Fruit fly (Drosophila melanogaster) whole organism, prepupa: ENCODE results near the gene Bacc.

ENCODE experiments used
- Blimp-1 ChIP-seq: fragments of 200-800 bp; sonication (Bioruptor generic); optimal IDR thresholded peaks from 3 replicates; lab custom pipeline; 2017; ENCODE audit warnings: missing biosample characterization, missing genetic modification characterization, mild to moderate bottlenecking, moderate library complexity, missing genetic modification reagents
- CG10631 ChIP-seq: fragments of 200-800 bp; sonication (Bioruptor generic); optimal IDR thresholded peaks from 2 replicates; lab custom pipeline; 2016; ENCODE audit warnings: missing biosample characterization, missing genetic modification characterization
- CG10669 ChIP-seq: fragments of 200-800 bp; sonication (Bioruptor generic); optimal IDR thresholded peaks from 3 replicates; lab custom pipeline; 2018; ENCODE audit warnings: missing biosample characterization, mild to moderate bottlenecking, missing genetic modification characterization, moderate library complexity
- CG11294 ChIP-seq: fragments of 200-800 bp; sonication (Bioruptor generic); IDR thresholded peaks from 2 replicates; pipeline ENCODE4 v1.3.6; 2022; ENCODE audit warnings: missing biosample characterization, missing genetic modification characterization
- CG11762 ChIP-seq: fragments of 200-800 bp; sonication (Bioruptor generic); optimal IDR thresholded peaks from 3 replicates; lab custom pipeline; 2016; ENCODE audit warnings: missing biosample characterization, missing genetic modification characterization; ENCODE audit not compliant: insufficient read depth
- CG11902 ChIP-seq: fragments of 200-800 bp; sonication (Bioruptor generic); optimal IDR thresholded peaks from 3 replicates; lab custom pipeline; 2016; ENCODE audit warnings: missing biosample characterization, missing genetic modification characterization
- CG15336 ChIP-seq: fragments of 200-800 bp; sonication (Bioruptor generic); IDR thresholded peaks from 2 replicates; pipeline ENCODE4 v1.3.6; 2022; ENCODE audit warnings: missing biosample characterization, missing genetic modification characterization
- CG1621 ChIP-seq: fragments of 200-800 bp; sonication (Bioruptor generic); optimal IDR thresholded peaks from 3 replicates; lab custom pipeline; 2018; ENCODE audit warnings: missing biosample characterization, mild to moderate bottlenecking, missing genetic modification characterization
- CG16779 ChIP-seq: fragments of 200-800 bp; sonication (Bioruptor generic); optimal IDR thresholded peaks from 3 replicates; lab custom pipeline; 2017; ENCODE audit warnings: missing biosample characterization, mild to moderate bottlenecking, missing genetic modification characterization
- CG3032 ChIP-seq: fragments of 200-800 bp; optimal IDR thresholded peaks from 2 replicates; lab custom pipeline; 2019; ENCODE audit warnings: missing biosample characterization, mild to moderate bottlenecking, missing genetic modification characterization, moderate library complexity
- CG34406 ChIP-seq: fragments of 200-800 bp; sonication (Bioruptor generic); optimal IDR thresholded peaks from 3 replicates; lab custom pipeline; 2016; ENCODE audit warnings: missing biosample characterization, missing genetic modification characterization
- CG3919 ChIP-seq: fragments of 200-800 bp; sonication (Bioruptor generic); optimal IDR thresholded peaks from 3 replicates; lab custom pipeline; 2016; ENCODE audit warnings: missing biosample characterization, missing genetic modification characterization
- CG4318 ChIP-seq: fragments of 200-800 bp; sonication (Bioruptor generic); optimal IDR thresholded peaks from 3 replicates; lab custom pipeline; 2017; ENCODE audit warnings: missing biosample characterization, mild to moderate bottlenecking, missing genetic modification characterization
- CG6163 ChIP-seq: fragments of 200-800 bp; sonication (Bioruptor generic); IDR thresholded peaks from 3 replicates; pipeline ENCODE4 v1.3.6; 2022; ENCODE audit warnings: missing biosample characterization, missing genetic modification characterization
- CG6276 ChIP-seq: fragments of 200-800 bp; sonication (Bioruptor generic); optimal IDR thresholded peaks from 2 replicates; lab custom pipeline; 2017; ENCODE audit warnings: missing biosample characterization, mild to moderate bottlenecking, missing genetic modification characterization
- CG6792 ChIP-seq: fragments of 200-800 bp; sonication (Bioruptor generic); optimal IDR thresholded peaks from 3 replicates; lab custom pipeline; 2016; ENCODE audit warnings: missing biosample characterization, missing genetic modification characterization
- CG6854 ChIP-seq: fragments of 200-800 bp; sonication (Bioruptor generic); optimal IDR thresholded peaks from 2 replicates; lab custom pipeline; 2017; ENCODE audit warnings: missing biosample characterization, mild to moderate bottlenecking, missing genetic modification characterization
- CG7368 ChIP-seq: fragments of 200-800 bp; sonication (Bioruptor generic); optimal IDR thresholded peaks from 3 replicates; lab custom pipeline; 2016; ENCODE audit warnings: missing biosample characterization, missing genetic modification characterization
- CG8119 ChIP-seq: fragments of 200-800 bp; sonication (Bioruptor generic); IDR thresholded peaks from 3 replicates; pipeline ENCODE4 v1.3.6; 2022; ENCODE audit warnings: missing biosample characterization, missing genetic modification characterization
- CG8319 ChIP-seq: fragments of 200-800 bp; sonication (Bioruptor generic); optimal IDR thresholded peaks from 3 replicates; lab custom pipeline; 2016; ENCODE audit warnings: missing biosample characterization, missing genetic modification characterization
- CG8632 ChIP-seq: fragments of 200-800 bp; sonication (Bioruptor generic); optimal IDR thresholded peaks from 3 replicates; lab custom pipeline; 2016; ENCODE audit warnings: missing biosample characterization, missing genetic modification characterization
- CG9139 ChIP-seq: fragments of 200-800 bp; sonication (Bioruptor generic); optimal IDR thresholded peaks from 3 replicates; lab custom pipeline; 2017; ENCODE audit warnings: missing biosample characterization, mild to moderate bottlenecking, missing genetic modification characterization
- Eip75B ChIP-seq: fragments of 200-800 bp; sonication (Bioruptor generic); optimal IDR thresholded peaks from 3 replicates; lab custom pipeline; 2016; ENCODE audit warnings: missing biosample characterization, missing genetic modification characterization
- Ets21C ChIP-seq: fragments of 200-800 bp; sonication (Bioruptor generic); optimal IDR thresholded peaks from 3 replicates; lab custom pipeline; 2016; ENCODE audit warnings: missing biosample characterization, missing genetic modification characterization
- Gug ChIP-seq: fragments of 200-800 bp; sonication (Bioruptor generic); IDR thresholded peaks from 2 replicates; pipeline ENCODE4 v1.3.6; 2022; ENCODE audit warnings: missing biosample characterization, missing genetic modification characterization
- Hr38 ChIP-seq: sonication (Bioruptor generic); optimal IDR thresholded peaks from 2 replicates; lab custom pipeline; 2016; ENCODE audit warnings: missing biosample characterization, missing genetic modification characterization
- Hr4 ChIP-seq: fragments of 200-800 bp; sonication (Bioruptor generic); optimal IDR thresholded peaks from 3 replicates; lab custom pipeline; 2016; ENCODE audit warnings: missing biosample characterization, missing genetic modification characterization
- Lpt ChIP-seq: fragments of 200-800 bp; sonication (Bioruptor generic); optimal IDR thresholded peaks from 3 replicates; lab custom pipeline; 2016; ENCODE audit warnings: missing biosample characterization, missing genetic modification characterization
- Met ChIP-seq: fragments of 200-800 bp; sonication (Bioruptor generic); optimal IDR thresholded peaks from 3 replicates; lab custom pipeline; 2016; ENCODE audit warnings: missing biosample characterization, missing genetic modification characterization
- OdsH ChIP-seq: fragments of 200-800 bp; sonication (Bioruptor generic); optimal IDR thresholded peaks from 3 replicates; lab custom pipeline; 2016; ENCODE audit warnings: missing biosample characterization, missing genetic modification characterization
- Sox102F ChIP-seq: fragments of 200-800 bp; sonication (Bioruptor generic); optimal IDR thresholded peaks from 2 replicates; lab custom pipeline; 2016; ENCODE audit warnings: missing biosample characterization, mild to moderate bottlenecking, missing genetic modification characterization
- Sox14 ChIP-seq: fragments of 200-800 bp; sonication (Bioruptor generic); optimal IDR thresholded peaks from 3 replicates; lab custom pipeline; 2016; ENCODE audit warnings: missing biosample characterization, missing genetic modification characterization
- Sox15 ChIP-seq: fragments of 200-800 bp; sonication (Bioruptor generic); optimal IDR thresholded peaks from 3 replicates; lab custom pipeline; 2016; ENCODE audit warnings: missing biosample characterization, missing genetic modification characterization
- acj6 ChIP-seq: fragments of 200-800 bp; sonication (Bioruptor generic); optimal IDR thresholded peaks from 3 replicates; lab custom pipeline; 2016; ENCODE audit warnings: missing biosample characterization, missing genetic modification characterization
- cyc ChIP-seq: fragments of 200-800 bp; sonication (Bioruptor generic); optimal IDR thresholded peaks from 3 replicates; lab custom pipeline; 2016; ENCODE audit warnings: missing biosample characterization, missing genetic modification characterization
- dsx ChIP-seq: fragments of 200-800 bp; optimal IDR thresholded peaks from 3 replicates; lab custom pipeline; 2019; ENCODE audit warnings: missing biosample characterization, mild to moderate bottlenecking, missing genetic modification characterization, moderate library complexity; ENCODE audit not compliant: poor library complexity, severe bottlenecking
- esn ChIP-seq: fragments of 200-800 bp; sonication (Bioruptor generic); optimal IDR thresholded peaks from 2 replicates; lab custom pipeline; 2016; ENCODE audit warnings: missing biosample characterization, mild to moderate bottlenecking, missing genetic modification characterization, moderate library complexity
- fd59A ChIP-seq: fragments of 200-800 bp; sonication (Bioruptor generic); optimal IDR thresholded peaks from 2 replicates; lab custom pipeline; 2017; ENCODE audit warnings: missing biosample characterization, mild to moderate bottlenecking, missing genetic modification characterization, missing genetic modification reagents
- fd85E ChIP-seq: fragments of 200-800 bp; sonication (Bioruptor generic); optimal IDR thresholded peaks from 3 replicates; lab custom pipeline; 2016; ENCODE audit warnings: missing biosample characterization, missing genetic modification characterization
- fkh ChIP-seq: fragments of 200-800 bp; sonication (Bioruptor generic); optimal IDR thresholded peaks from 3 replicates; lab custom pipeline; 2017; ENCODE audit warnings: missing biosample characterization, mild to moderate bottlenecking, missing genetic modification characterization, moderate library complexity
- lz ChIP-seq: fragments of 200-800 bp; sonication (Bioruptor generic); optimal IDR thresholded peaks from 3 replicates; lab custom pipeline; 2016; ENCODE audit warnings: missing biosample characterization, missing genetic modification characterization
- net ChIP-seq: fragments of 200-800 bp; sonication (Bioruptor generic); optimal IDR thresholded peaks from 3 replicates; lab custom pipeline; 2016; ENCODE audit warnings: missing biosample characterization, missing genetic modification characterization
- salr ChIP-seq, 2 experiments: fragments of 200-800 bp; sonication (Bioruptor generic); optimal IDR thresholded peaks; 3 replicates each; lab custom pipeline; 2016 to 2018; ENCODE audit warnings: missing biosample characterization in 2 of 2, missing genetic modification characterization in 2 of 2, mild to moderate bottlenecking in 1 of 2
- ss ChIP-seq, 2 experiments: fragments of 200-800 bp; sonication (Bioruptor generic); optimal IDR thresholded peaks; 2 replicates in 1 of 2; 3 replicates in 1 of 2; lab custom pipeline; 2017 to 2018; ENCODE audit warnings: mild to moderate bottlenecking in 2 of 2, missing biosample characterization in 2 of 2, missing genetic modification characterization in 2 of 2, moderate library complexity in 1 of 2
- svp ChIP-seq: fragments of 200-800 bp; sonication (Bioruptor generic); peaks from one replicate; lab custom pipeline; 2016; ENCODE audit warnings: missing biosample characterization, missing genetic modification characterization

The Bacc gene

DNA sequence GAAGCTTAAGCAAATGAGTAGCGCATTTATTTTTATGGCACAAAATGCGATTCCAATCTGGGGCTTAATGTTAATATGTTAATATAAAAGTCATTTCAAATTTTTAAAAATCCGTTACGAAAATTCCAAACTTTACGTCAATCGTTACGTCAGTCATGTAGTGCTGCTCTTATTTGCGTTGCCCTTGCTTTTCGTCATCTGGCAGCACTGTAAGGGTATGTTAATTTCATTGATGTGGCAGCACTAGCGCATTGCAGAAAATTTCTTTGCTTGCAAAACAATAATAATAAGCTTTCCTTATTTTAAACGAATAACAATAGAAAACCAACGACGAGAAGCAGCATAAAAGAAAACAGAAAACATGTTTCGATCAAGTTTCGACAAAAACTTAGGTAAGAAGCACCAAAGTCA lies 12.4 kb upstream of the Bacc start, which contains the start of gene Hrs:
Gene Hrs, plus strand, starts transcription at position 167 of the 411 bp plus-strand sequence.
- TF ChIP-seq CG1621 (tag; lab: Kevin White, UChicago) (no peak), fd59A (GFP tag; lab: Kevin White, UChicago) (no peak), svp (GFP tag; lab: Kevin White, UChicago) (peak; percentile 25), CG4318 (GFP tag; lab: Kevin White, UChicago) (no peak), CG11762 (GFP tag; lab: Kevin White, UChicago) (no peak), acj6 (no peak), esn (GFP tag; lab: Kevin White, UChicago) (peak; percentile 22), CG10669 (GFP tag; lab: Kevin White, UChicago) (no peak), CG3032 (tag; lab: Kevin White, UChicago) (peak; percentile 25), Sox14 (GFP tag; lab: Kevin White, UChicago) (peak; percentile 53)

DNA sequence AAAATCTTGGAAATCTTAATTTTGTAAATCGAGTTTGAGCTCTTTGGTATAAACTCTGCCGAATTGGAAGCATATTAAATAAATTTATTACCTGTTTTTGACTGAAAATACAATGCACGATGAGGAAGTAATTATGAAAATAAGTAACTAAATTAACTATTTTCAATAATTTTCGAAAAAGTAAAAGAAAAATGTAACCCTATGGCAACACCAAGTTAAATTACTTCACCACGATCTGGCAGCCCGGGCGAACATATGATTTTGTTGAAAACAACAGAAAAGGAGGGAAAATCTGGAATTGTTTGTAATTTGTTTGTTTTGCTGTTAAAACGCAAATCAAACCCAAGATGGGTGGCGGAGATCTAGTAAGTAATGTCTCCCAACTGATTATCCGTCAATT lies 7.4 kb upstream of the Bacc start, which contains the start of the genes CG9961 and Cwc25:
Gene CG9961, minus strand, starts transcription at position 83 of the 400 bp plus-strand sequence.
Gene Cwc25, plus strand, starts transcription at position 247 of the 400 bp plus-strand sequence.
- TF ChIP-seq CG15336 (GFP tag; lab: Robert Waterston, UW) (no peak), dsx (peak; percentile 31), CG3032 (tag; lab: Kevin White, UChicago) (peak; percentile 25), Ets21C (no peak)
- TF ChIP-seq, all 60 proteins: peak for 2

DNA sequence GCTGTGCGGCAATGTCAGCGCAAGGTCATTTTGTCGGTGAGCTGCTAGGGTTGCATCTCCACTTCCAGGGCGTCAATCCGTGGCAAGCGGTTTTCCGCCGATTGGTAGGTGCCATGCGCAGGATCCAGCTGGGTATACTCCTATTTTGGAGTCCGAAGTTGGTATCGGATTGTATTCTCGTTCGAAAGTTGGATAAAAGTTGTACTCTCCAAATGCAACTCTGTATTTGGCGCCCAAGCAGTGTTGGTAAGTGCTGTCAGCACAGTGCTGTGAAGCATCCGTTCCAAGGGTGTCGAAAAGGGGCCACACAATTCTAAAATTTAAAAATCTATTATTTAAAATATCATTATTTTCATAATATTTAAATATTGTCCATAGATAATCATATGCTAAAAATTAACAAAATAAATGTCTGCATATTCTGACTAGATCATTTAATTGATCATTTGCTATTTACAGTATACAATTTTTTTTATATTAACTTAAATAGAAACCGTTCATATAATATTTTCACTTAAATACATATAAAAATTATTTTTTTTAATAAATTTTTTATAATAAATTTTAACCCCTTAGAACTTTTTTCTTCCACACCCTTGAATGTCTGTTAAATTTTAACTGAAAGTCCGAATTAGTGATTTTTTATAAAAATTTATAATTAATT lies 3.6 kb upstream of the Bacc start:
- peak; percentile 91 for TF ChIP-seq CG10631 (GFP tag; lab: Kevin White, UChicago)
- TF ChIP-seq OdsH = no peak
- peak; percentile 72 for TF ChIP-seq CG6854 (GFP tag; lab: Kevin White, UChicago)
- TF ChIP-seq Lpt (GFP tag; lab: Kevin White, UChicago) = peak; percentile 77
- no peak for TF ChIP-seq CG16779
- no peak for TF ChIP-seq Hr4 (GFP tag; lab: Kevin White, UChicago)
- TF ChIP-seq esn (GFP tag; lab: Kevin White, UChicago) = peak; percentile 86
- peak; percentile 82 for TF ChIP-seq Blimp-1
- TF ChIP-seq fkh (GFP tag; lab: Kevin White, UChicago) = no peak
- TF ChIP-seq CG11902 (GFP tag; lab: Kevin White, UChicago) = peak; percentile 81
- TF ChIP-seq CG8119 (GFP tag; lab: Robert Waterston, UW) = peak; percentile 88
- TF ChIP-seq CG6792 (GFP tag; lab: Kevin White, UChicago) = peak; percentile 82
- TF ChIP-seq Ets21C = no peak
- no peak for TF ChIP-seq Sox102F (GFP tag; lab: Kevin White, UChicago)
- no peak for TF ChIP-seq CG4318 (GFP tag; lab: Kevin White, UChicago)
- TF ChIP-seq ss (GFP tag; optimal IDR thresholded peaks at IDR 0.05; lab: Kevin White, UChicago) = peak in 1 of 2 experiments; percentile 87
- TF ChIP-seq CG7368 = peak; percentile 78
- TF ChIP-seq Sox15 (GFP tag; lab: Kevin White, UChicago) = peak; percentile 79
- TF ChIP-seq cyc (GFP tag; lab: Kevin White, UChicago) = peak; percentile 85
- no peak for TF ChIP-seq Hr38 (GFP tag; lab: Kevin White, UChicago)
- TF ChIP-seq Sox14 (GFP tag; lab: Kevin White, UChicago) = peak; percentile 88
- peak; percentile 67 for TF ChIP-seq Gug
- no peak for TF ChIP-seq CG9139 (GFP tag; lab: Kevin White, UChicago)
- TF ChIP-seq lz = peak; percentile 87
- TF ChIP-seq CG10669 (GFP tag; lab: Kevin White, UChicago) = peak; percentile 77
- TF ChIP-seq net (GFP tag; lab: Kevin White, UChicago) = no peak
- peak; percentile 82 for TF ChIP-seq CG8319 (GFP tag; lab: Kevin White, UChicago)
- TF ChIP-seq CG11762 (GFP tag; lab: Kevin White, UChicago) = peak; percentile 77
- TF ChIP-seq CG11294 (GFP tag; lab: Robert Waterston, UW) = peak; percentile 70
- TF ChIP-seq CG6276 (GFP tag; lab: Kevin White, UChicago) = no peak
- TF ChIP-seq fd85E (GFP tag; lab: Kevin White, UChicago) = no peak
- TF ChIP-seq CG34406 (GFP tag; lab: Kevin White, UChicago) = peak; percentile 85
- TF ChIP-seq Met = no peak
- peak; percentile 89 for TF ChIP-seq CG8632 (GFP tag; lab: Kevin White, UChicago)
- peak; percentile 81 for TF ChIP-seq CG6163 (GFP tag; lab: Robert Waterston, UW)
- TF ChIP-seq svp (GFP tag; lab: Kevin White, UChicago) = peak; percentile 97
- TF ChIP-seq CG3919 (GFP tag; lab: Kevin White, UChicago) = peak; percentile 90
- peak; percentile 17 to 73 for TF ChIP-seq salr (GFP tag; optimal IDR thresholded peaks at IDR 0.05; lab: Kevin White, UChicago)
- TF ChIP-seq Eip75B (GFP tag; lab: Kevin White, UChicago) = no peak
